Worm (Caenorhabditis elegans) whole organism, L2 larva: ENCODE results near the gene ttr-53.

Source experiments
- R02D3.7 ChIP-seq: fragments of 150-350 bp; optimal IDR thresholded peaks from 2 replicates; lab custom pipeline; 2014; ENCODE audit warnings: missing biosample characterization, missing genetic modification characterization
- ama-1 ChIP-seq: fragments of 150-350 bp; optimal IDR thresholded peaks from 2 replicates; lab custom pipeline; 2018; ENCODE audit warnings: inconsistent platforms
- nhr-11 ChIP-seq: fragments of 150-350 bp; optimal IDR thresholded peaks from 2 replicates; lab custom pipeline; 2014; ENCODE audit warnings: missing biosample characterization, missing genetic modification characterization
- unc-55 ChIP-seq: fragments of 150-350 bp; sonication (generic microtip); optimal IDR thresholded peaks from 3 replicates; lab custom pipeline; 2014; ENCODE audit warnings: missing biosample characterization, missing genetic modification reagents, missing genetic modification characterization
- zag-1 ChIP-seq: fragments of 150-350 bp; optimal IDR thresholded peaks from 2 replicates; lab custom pipeline; 2014; ENCODE audit warnings: missing biosample characterization, missing genetic modification characterization

DNA sequence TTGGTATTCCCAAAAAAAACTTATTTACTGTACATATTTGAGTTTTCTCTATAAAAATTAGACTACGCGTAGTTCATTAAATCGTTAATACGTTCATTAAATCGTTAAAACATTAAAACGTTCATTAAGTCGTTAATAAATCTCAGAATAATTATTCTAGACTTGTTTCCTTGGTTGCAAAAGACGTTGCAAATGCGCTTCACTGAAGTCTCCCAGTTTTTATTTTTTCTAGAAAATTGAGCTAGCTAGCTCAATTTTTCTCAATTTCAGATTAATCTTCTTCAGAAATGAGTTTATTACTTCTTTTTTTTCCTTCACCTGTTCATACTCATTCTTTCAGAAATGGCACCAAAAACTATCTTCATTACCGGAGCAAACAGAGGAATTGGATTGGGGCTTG, 12.9 kb upstream of the ttr-53 start:
- TF ChIP-seq ama-1 (no peak), zag-1 (tag; lab: Kevin White, UChicago) (no peak), nhr-11 (tag; lab: Kevin White, UChicago) (no peak), unc-55 (GFP tag; lab: Kevin White, UChicago) (no peak), R02D3.7 (tag; lab: Kevin White, UChicago) (no peak)
